4 fruit fly cellular contexts compared by ENCODE assay signal in the genomic region with DNA sequence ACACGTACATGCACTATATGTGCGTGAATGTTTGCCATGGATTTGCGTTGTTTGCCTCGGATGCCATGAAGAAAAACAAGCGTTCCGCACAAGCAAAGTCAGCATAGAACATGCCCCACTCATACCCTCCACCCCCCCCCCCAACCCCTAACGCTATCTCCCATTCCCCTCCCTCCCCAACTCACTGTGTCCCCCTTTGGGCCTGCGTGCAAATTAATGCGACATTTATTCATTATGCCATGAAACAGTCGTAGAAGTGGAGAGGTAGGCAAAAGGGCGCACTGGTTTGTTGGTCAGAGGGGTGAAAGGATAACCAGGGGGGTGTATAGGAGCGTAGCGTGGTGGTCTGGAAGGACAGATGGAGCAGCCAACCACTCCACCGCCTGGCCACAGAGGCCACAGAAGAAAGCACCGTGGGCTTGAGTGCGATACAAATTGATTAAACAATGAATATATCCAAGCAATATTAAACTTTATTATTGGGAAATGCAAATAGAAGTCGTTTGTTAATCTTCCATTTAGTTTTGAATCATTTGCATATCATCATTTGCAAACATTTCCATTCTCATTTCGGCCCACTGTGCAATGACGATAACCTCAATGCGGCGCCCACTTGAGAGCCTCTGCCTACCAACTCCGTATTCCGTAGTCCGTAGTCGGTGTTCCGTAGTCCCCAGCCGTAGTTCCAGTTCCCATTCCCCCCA.
TF ChIP-seq lines count a peak whose summit lies in the region.

No protein-coding gene starts in this region.

- TF ChIP-seq CTCF in whole organism, embryonic (GFP tag; optimal IDR thresholded peaks at IDR 0.05; lab: Kevin White, UChicago) = no peak

TF ChIP-seq in whole organism, embryonic, 481 proteins besides CTCF, POLR2A, EP300 and RAD21 (continues in another document):
- TF ChIP-seq esg (GFP tag; conservative IDR thresholded peaks at IDR 0.05; lab: Robert Waterston, UW) = peak; percentile 65
- no peak for TF ChIP-seq exex (tag; optimal IDR thresholded peaks at IDR 0.05; lab: Kevin White, UChicago)
- TF ChIP-seq CG10321 (GFP tag; IDR thresholded peaks at IDR 0.05; lab: Robert Waterston, UW) = no peak
- TF ChIP-seq NfI (GFP tag; optimal IDR thresholded peaks at IDR 0.05; lab: Kevin White, UChicago) = peak; percentile 37
- peak; percentile 20 for TF ChIP-seq ERR (GFP tag; optimal IDR thresholded peaks at IDR 0.05; lab: Kevin White, UChicago)
- TF ChIP-seq bab2 (GFP tag; optimal IDR thresholded peaks at IDR 0.05; lab: Kevin White, UChicago) = peak; percentile 57
- TF ChIP-seq CG5180 (GFP tag; optimal IDR thresholded peaks at IDR 0.05; lab: Kevin White, UChicago) = no peak
- TF ChIP-seq mam (GFP tag; optimal IDR thresholded peaks at IDR 0.05; lab: Kevin White, UChicago) = peak; percentile 46
- TF ChIP-seq eyg (GFP tag; optimal IDR thresholded peaks at IDR 0.05; lab: Kevin White, UChicago) = peak; percentile 29
- TF ChIP-seq Hmx (GFP tag; optimal IDR thresholded peaks at IDR 0.05; lab: Kevin White, UChicago) = no peak
- TF ChIP-seq stwl (tag; optimal IDR thresholded peaks at IDR 0.05; lab: Kevin White, UChicago) = no peak
- no peak for TF ChIP-seq Mes4 (GFP tag; optimal IDR thresholded peaks at IDR 0.05; lab: Kevin White, UChicago)
- no peak for TF ChIP-seq CG32772 (GFP tag; IDR thresholded peaks at IDR 0.05; lab: Robert Waterston, UW)
- TF ChIP-seq nerfin-2 (GFP tag; IDR thresholded peaks at IDR 0.05; lab: Robert Waterston, UW; ENCODE audit: partially characterized antibody) = no peak
- TF ChIP-seq ssp (GFP tag; IDR thresholded peaks at IDR 0.05; lab: Robert Waterston, UW) = peak; percentile 40; the same call in 1 of the 2 replicates
- peak; percentile 17 for TF ChIP-seq CG6813 (GFP tag; optimal IDR thresholded peaks at IDR 0.05; lab: Kevin White, UChicago)
- TF ChIP-seq D (optimal IDR thresholded peaks at IDR 0.05; lab: Kevin White, UChicago) = no peak
- peak; percentile 0 for TF ChIP-seq D (GFP tag; optimal IDR thresholded peaks at IDR 0.05; lab: Kevin White, UChicago)
- TF ChIP-seq pho (GFP tag; optimal IDR thresholded peaks at IDR 0.05; lab: Kevin White, UChicago) = peak; percentile 44
- TF ChIP-seq Mrtf (GFP tag; IDR thresholded peaks at IDR 0.05; lab: Robert Waterston, UW) = peak; percentile 43; the same call in 1 of the 3 replicates

TF ChIP-seq in whole organism, prepupa, 60 proteins besides CTCF, POLR2A, EP300 and RAD21 (continues in another document):
- TF ChIP-seq Met (GFP tag; optimal IDR thresholded peaks at IDR 0.05; lab: Kevin White, UChicago) = peak; percentile 35
- TF ChIP-seq Sox102F (GFP tag; optimal IDR thresholded peaks at IDR 0.05; lab: Kevin White, UChicago) = no peak
- TF ChIP-seq esn (GFP tag; optimal IDR thresholded peaks at IDR 0.05; lab: Kevin White, UChicago) = no peak
- peak; percentile 18 for TF ChIP-seq CG10669 (GFP tag; optimal IDR thresholded peaks at IDR 0.05; lab: Kevin White, UChicago)
- TF ChIP-seq fd85E (GFP tag; optimal IDR thresholded peaks at IDR 0.05; lab: Kevin White, UChicago) = no peak
- peak; percentile 78 for TF ChIP-seq CG6163 (GFP tag; IDR thresholded peaks at IDR 0.05; lab: Robert Waterston, UW)
- TF ChIP-seq CG4318 (GFP tag; optimal IDR thresholded peaks at IDR 0.05; lab: Kevin White, UChicago) = peak; percentile 0
- TF ChIP-seq CG32006 (GFP tag; optimal IDR thresholded peaks at IDR 0.05; lab: Kevin White, UChicago) = peak; percentile 63
- TF ChIP-seq CG8119 (GFP tag; IDR thresholded peaks at IDR 0.05; lab: Robert Waterston, UW) = peak; percentile 71
- TF ChIP-seq Lpt (GFP tag; optimal IDR thresholded peaks at IDR 0.05; lab: Kevin White, UChicago) = no peak
- peak; percentile 40 for TF ChIP-seq acj6 (GFP tag; optimal IDR thresholded peaks at IDR 0.05; lab: Kevin White, UChicago)
- peak; percentile 88 for TF ChIP-seq Eip78C (GFP tag; lab: Kevin White, UChicago)
- TF ChIP-seq CG10631 (GFP tag; optimal IDR thresholded peaks at IDR 0.05; lab: Kevin White, UChicago) = peak; percentile 42
- peak; percentile 26 for TF ChIP-seq Hr4 (GFP tag; optimal IDR thresholded peaks at IDR 0.05; lab: Kevin White, UChicago)
- peak; percentile 29; the same call in 1 of the 2 replicates for TF ChIP-seq CG11294 (GFP tag; IDR thresholded peaks at IDR 0.05; lab: Robert Waterston, UW)
- no peak for TF ChIP-seq CG16779 (tag; optimal IDR thresholded peaks at IDR 0.05; lab: Kevin White, UChicago)
- no peak for TF ChIP-seq CG6854 (GFP tag; optimal IDR thresholded peaks at IDR 0.05; lab: Kevin White, UChicago)
- no peak for TF ChIP-seq CG7368 (GFP tag; optimal IDR thresholded peaks at IDR 0.05; lab: Kevin White, UChicago)
- peak; percentile 16 for TF ChIP-seq CG6792 (GFP tag; optimal IDR thresholded peaks at IDR 0.05; lab: Kevin White, UChicago)
- no peak for TF ChIP-seq Sox15 (GFP tag; optimal IDR thresholded peaks at IDR 0.05; lab: Kevin White, UChicago)
- TF ChIP-seq Gug (GFP tag; IDR thresholded peaks at IDR 0.05; lab: Robert Waterston, UW) = peak; percentile 58
- peak; percentile 73 for TF ChIP-seq CG15336 (GFP tag; IDR thresholded peaks at IDR 0.05; lab: Robert Waterston, UW)

TF ChIP-seq in whole organism, pupa, 21 proteins besides CTCF, POLR2A, EP300 and RAD21:
- TF ChIP-seq CG8159 (tag; optimal IDR thresholded peaks at IDR 0.05; lab: Kevin White, UChicago) (peak; percentile 52), CG10348 (GFP tag; IDR thresholded peaks at IDR 0.05; lab: Robert Waterston, UW) (0 out of 2 replicates have a peak, but pooled peaks have one; percentile 9), EcR (GFP tag; optimal IDR thresholded peaks at IDR 0.05; lab: Kevin White, UChicago) (no peak), CG15710 (tag; optimal IDR thresholded peaks at IDR 0.05; lab: Kevin White, UChicago) (peak; percentile 45), CG32121 (GFP tag; IDR thresholded peaks at IDR 0.05; lab: Robert Waterston, UW) (peak; percentile 61), rn (GFP tag; IDR thresholded peaks at IDR 0.05; lab: Robert Waterston, UW) (no peak), CG8301 (tag; optimal IDR thresholded peaks at IDR 0.05; lab: Kevin White, UChicago) (peak; percentile 31), CG14655 (GFP tag; optimal IDR thresholded peaks at IDR 0.05; lab: Kevin White, UChicago) (peak; percentile 43), Snoo (tag; optimal IDR thresholded peaks at IDR 0.05; lab: Kevin White, UChicago) (no peak), Pif1B (GFP tag; optimal IDR thresholded peaks at IDR 0.05; lab: Kevin White, UChicago) (peak; percentile 26), Ets98B (GFP tag; IDR thresholded peaks at IDR 0.05; lab: Robert Waterston, UW) (peak; percentile 63; the same call in 1 of the 2 replicates), CG4496 (GFP tag; IDR thresholded peaks at IDR 0.05; lab: Robert Waterston, UW) (peak; percentile 82), CG12605 (GFP tag; IDR thresholded peaks at IDR 0.05; lab: Robert Waterston, UW) (0 out of 2 replicates have a peak, but pooled peaks have one; percentile 34), CG9948 (tag; optimal IDR thresholded peaks at IDR 0.05; lab: Kevin White, UChicago) (no peak), D1 (tag; optimal IDR thresholded peaks at IDR 0.05; lab: Kevin White, UChicago) (no peak), CG17806 (tag; optimal IDR thresholded peaks at IDR 0.05; lab: Kevin White, UChicago) (no peak), CG34367 (tag; optimal IDR thresholded peaks at IDR 0.05; lab: Kevin White, UChicago) (peak; percentile 4), fd96Ca (GFP tag; IDR thresholded peaks at IDR 0.05; lab: Robert Waterston, UW) (peak; percentile 74; the same call in 2 of the 3 replicates)
TF ChIP-seq in whole organism, pupa: peak in this region for 12.

TF ChIP-seq in whole organism, wandering third instar larva, 38 proteins besides CTCF, POLR2A, EP300 and RAD21 (continues in another document):
- TF ChIP-seq Sp1 (GFP tag; optimal IDR thresholded peaks at IDR 0.05; lab: Kevin White, UChicago) = peak; percentile 29
- no peak for TF ChIP-seq Hr83 (GFP tag; optimal IDR thresholded peaks at IDR 0.05; lab: Kevin White, UChicago; ENCODE audit: poor library complexity, severe bottlenecking)
- TF ChIP-seq fru (GFP tag; optimal IDR thresholded peaks at IDR 0.05; lab: Kevin White, UChicago) = peak; percentile 58
- TF ChIP-seq psq (GFP tag; optimal IDR thresholded peaks at IDR 0.05; lab: Kevin White, UChicago) = no peak
- TF ChIP-seq foxo (GFP tag; optimal IDR thresholded peaks at IDR 0.05; lab: Kevin White, UChicago) = peak in 1 of 2 experiments; percentile 54
- no peak for TF ChIP-seq Dif (GFP tag; optimal IDR thresholded peaks at IDR 0.05; lab: Kevin White, UChicago; ENCODE audit: partially characterized antibody)
- TF ChIP-seq CG32264 (GFP tag; optimal IDR thresholded peaks at IDR 0.05; lab: Kevin White, UChicago) = no peak
- TF ChIP-seq OdsH (GFP tag; optimal IDR thresholded peaks at IDR 0.05; lab: Kevin White, UChicago) = no peak
- no peak for TF ChIP-seq Mio (GFP tag; optimal IDR thresholded peaks at IDR 0.05; lab: Kevin White, UChicago)
- peak; percentile 24 for TF ChIP-seq h (GFP tag; optimal IDR thresholded peaks at IDR 0.05; lab: Kevin White, UChicago)
- TF ChIP-seq dsf (GFP tag; optimal IDR thresholded peaks at IDR 0.05; lab: Kevin White, UChicago; ENCODE audit: borderline replicate concordance) = no peak
- no peak for TF ChIP-seq Abd-B (GFP tag; optimal IDR thresholded peaks at IDR 0.05; lab: Kevin White, UChicago)
- TF ChIP-seq N (GFP tag; optimal IDR thresholded peaks at IDR 0.05; lab: Kevin White, UChicago) = no peak
- no peak for TF ChIP-seq Jra (GFP tag; optimal IDR thresholded peaks at IDR 0.05; lab: Kevin White, UChicago)
- TF ChIP-seq pan (optimal IDR thresholded peaks at IDR 0.05; lab: Kevin White, UChicago) = no peak
- TF ChIP-seq usp (GFP tag; optimal IDR thresholded peaks at IDR 0.05; lab: Kevin White, UChicago) = no peak
- no peak for TF ChIP-seq Hnf4 (GFP tag; optimal IDR thresholded peaks at IDR 0.05; lab: Kevin White, UChicago)
- TF ChIP-seq Hr78 (GFP tag; optimal IDR thresholded peaks at IDR 0.05; lab: Kevin White, UChicago) = no peak
- no peak for TF ChIP-seq Dfd (GFP tag; optimal IDR thresholded peaks at IDR 0.05; lab: Kevin White, UChicago)
- no peak for TF ChIP-seq tai (GFP tag; optimal IDR thresholded peaks at IDR 0.05; lab: Kevin White, UChicago)
- no peak for TF ChIP-seq woc (GFP tag; optimal IDR thresholded peaks at IDR 0.05; lab: Kevin White, UChicago)
- no peak for TF ChIP-seq Myc (optimal IDR thresholded peaks at IDR 0.05; lab: Kevin White, UChicago)
- peak; percentile 44 for TF ChIP-seq HLH106 (tag; optimal IDR thresholded peaks at IDR 0.05; lab: Kevin White, UChicago)
- no peak for TF ChIP-seq ey (GFP tag; optimal IDR thresholded peaks at IDR 0.05; lab: Kevin White, UChicago)
- TF ChIP-seq br (GFP tag; optimal IDR thresholded peaks at IDR 0.05; lab: Kevin White, UChicago) = no peak
- TF ChIP-seq dl (GFP tag; optimal IDR thresholded peaks at IDR 0.05; lab: Kevin White, UChicago; ENCODE audit: insufficient read depth in 1 of 2, partially characterized antibody in 2 of 2) = no peak
- no peak for TF ChIP-seq Rel (GFP tag; optimal IDR thresholded peaks at IDR 0.05; lab: Kevin White, UChicago)
- TF ChIP-seq Rel (tag; optimal IDR thresholded peaks at IDR 0.05; lab: Kevin White, UChicago) = no peak
- TF ChIP-seq sv (GFP tag; optimal IDR thresholded peaks at IDR 0.05; lab: Kevin White, UChicago) = peak; percentile 12
